Fruit fly (Drosophila melanogaster) whole organism, prepupa: Measurements from ENCODE around the gene CG7024.

ENCODE experiments used
- CG16779 ChIP-seq: fragments of 200-800 bp; sonication (Bioruptor generic); optimal IDR thresholded peaks from 3 replicates; lab custom pipeline; 2017; ENCODE audit warnings: missing biosample characterization, mild to moderate bottlenecking, missing genetic modification characterization
- Eip78C ChIP-seq: fragments of 200-800 bp; sonication (Bioruptor generic); peaks from one replicate; lab custom pipeline; 2016; ENCODE audit warnings: missing biosample characterization, missing genetic modification characterization
- Hr39 ChIP-seq: fragments of 200-800 bp; sonication (Bioruptor generic); optimal IDR thresholded peaks from 2 replicates; lab custom pipeline; 2016; ENCODE audit warnings: missing biosample characterization, missing genetic modification characterization
- Lpt ChIP-seq: fragments of 200-800 bp; sonication (Bioruptor generic); optimal IDR thresholded peaks from 3 replicates; lab custom pipeline; 2016; ENCODE audit warnings: missing biosample characterization, missing genetic modification characterization
- Sox14 ChIP-seq: fragments of 200-800 bp; sonication (Bioruptor generic); optimal IDR thresholded peaks from 3 replicates; lab custom pipeline; 2016; ENCODE audit warnings: missing biosample characterization, missing genetic modification characterization
- dac ChIP-seq: fragments of 200-800 bp; sonication (Bioruptor generic); optimal IDR thresholded peaks from 2 replicates; lab custom pipeline; 2017; ENCODE audit warnings: missing biosample characterization, mild to moderate bottlenecking, missing genetic modification characterization
- spab ChIP-seq: fragments of 200-800 bp; sonication (Bioruptor generic); optimal IDR thresholded peaks from 2 replicates; lab custom pipeline; 2017; ENCODE audit warnings: missing biosample characterization, mild to moderate bottlenecking, missing genetic modification characterization, missing genetic modification reagents
- svp ChIP-seq: fragments of 200-800 bp; sonication (Bioruptor generic); peaks from one replicate; lab custom pipeline; 2016; ENCODE audit warnings: missing biosample characterization, missing genetic modification characterization
- vri ChIP-seq: fragments of 200-800 bp; sonication (Bioruptor generic); optimal IDR thresholded peaks from 3 replicates; lab custom pipeline; 2016; ENCODE audit warnings: missing biosample characterization, mild to moderate bottlenecking, missing genetic modification characterization

DNA sequence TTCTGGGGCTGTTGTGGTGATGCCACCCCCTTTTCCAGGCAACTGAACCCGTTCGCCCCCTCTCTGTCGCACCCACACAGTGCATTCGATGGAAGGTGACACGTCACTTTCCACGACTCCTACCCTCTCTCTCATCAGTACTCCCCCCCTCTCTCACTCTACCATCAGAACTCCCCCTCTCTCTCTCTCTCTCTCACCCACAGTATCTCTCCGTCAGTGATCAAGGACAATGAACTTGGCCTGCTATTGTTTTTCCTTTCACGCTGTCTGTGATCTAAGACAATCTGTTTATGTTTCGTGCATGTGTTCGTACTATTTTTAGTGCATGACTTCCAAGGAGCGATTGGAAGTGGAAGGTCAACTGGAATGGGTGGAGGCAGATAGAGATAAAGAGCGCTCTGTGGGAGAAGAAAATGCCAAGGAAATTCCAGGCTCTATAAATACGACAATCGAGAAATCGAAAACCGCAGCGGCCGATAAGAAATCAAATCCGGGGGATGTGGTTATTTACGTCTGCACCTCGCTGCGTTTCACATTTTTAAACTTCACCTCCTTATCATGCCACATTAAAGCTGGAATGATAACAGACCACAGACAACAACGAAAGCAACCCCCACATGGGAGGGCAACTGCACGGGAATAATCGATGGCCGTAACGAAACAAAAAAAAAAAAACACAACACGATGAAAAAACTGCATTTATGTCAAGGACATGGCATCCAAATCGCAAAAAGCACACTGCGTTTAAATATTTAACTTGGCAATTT, 26.8 kb upstream of the CG7024 start:
- TF ChIP-seq vri, result no peak
- no peak for TF ChIP-seq spab (GFP tag; lab: Kevin White, UChicago)
- no peak for TF ChIP-seq Eip78C (GFP tag; lab: Kevin White, UChicago)
- no peak for TF ChIP-seq Hr39 (GFP tag; lab: Kevin White, UChicago)
- no peak for TF ChIP-seq Sox14 (GFP tag; lab: Kevin White, UChicago)
- no peak for TF ChIP-seq Lpt (GFP tag; lab: Kevin White, UChicago)
- TF ChIP-seq CG16779 (tag; lab: Kevin White, UChicago), result no peak
- TF ChIP-seq dac (GFP tag; lab: Kevin White, UChicago), result no peak
- peak; percentile 95 for TF ChIP-seq svp (GFP tag; lab: Kevin White, UChicago)
